Worm (Caenorhabditis elegans) whole organism, young adult: Measurements from ENCODE around the gene aps-2.

ENCODE experiments used
- B0019.2 ChIP-seq: fragments of 200-800 bp; sonication (Bioruptor generic); conservative IDR thresholded peaks from 2 replicates; pipeline ENCODE4 v1.3.6; 2022; ENCODE audit warnings: missing genetic modification reagents, missing genetic modification characterization, missing compliant biosample characterization
- D2030.7 ChIP-seq: fragments of 200-800 bp; sonication (Bioruptor generic); IDR thresholded peaks from 2 replicates; pipeline ENCODE4 v1.3.6; 2022; ENCODE audit warnings: missing genetic modification reagents, missing genetic modification characterization, missing compliant biosample characterization
- F10E7.11 ChIP-seq: sonication (generic microtip); optimal IDR thresholded peaks from 2 replicates; lab custom pipeline; 2017; ENCODE audit warnings: mild to moderate bottlenecking, missing genetic modification characterization, moderate library complexity, missing compliant biosample characterization
- F22D6.2 ChIP-seq: sonication (generic microtip); optimal IDR thresholded peaks from 2 replicates; lab custom pipeline; 2016; ENCODE audit warnings: mild to moderate bottlenecking, missing genetic modification characterization, missing compliant biosample characterization
- F57A8.1 ChIP-seq: fragments of 200-800 bp; sonication (Bioruptor generic); optimal IDR thresholded peaks from 2 replicates; lab custom pipeline; 2018; ENCODE audit warnings: mild to moderate bottlenecking, missing genetic modification characterization, moderate library complexity, missing compliant biosample characterization
- F57C9.4 ChIP-seq: sonication (generic microtip); optimal IDR thresholded peaks from 2 replicates; lab custom pipeline; 2017; ENCODE audit warnings: mild to moderate bottlenecking, missing genetic modification characterization, missing compliant biosample characterization
- T07F8.4 ChIP-seq: sonication (generic microtip); optimal IDR thresholded peaks from 2 replicates; lab custom pipeline; 2016; ENCODE audit warnings: mild to moderate bottlenecking, missing genetic modification characterization, moderate library complexity, missing compliant biosample characterization
- T26A5.8 ChIP-seq: sonication (generic microtip); optimal IDR thresholded peaks from 2 replicates; lab custom pipeline; 2016; ENCODE audit warnings: missing genetic modification characterization, missing compliant biosample characterization
- Y53F4B.3 ChIP-seq: fragments of 200-800 bp; sonication (Bioruptor generic); IDR thresholded peaks from 2 replicates; pipeline ENCODE4 v1.3.6; 2022; ENCODE audit warnings: missing genetic modification reagents, missing genetic modification characterization, missing compliant biosample characterization
- Y67H2A.10 ChIP-seq: fragments of 200-800 bp; sonication (Bioruptor generic); conservative IDR thresholded peaks from 2 replicates; pipeline ENCODE4 v1.3.6; 2022; ENCODE audit warnings: missing genetic modification reagents, missing genetic modification characterization, missing compliant biosample characterization
- Y79H2A.3 ChIP-seq: fragments of 200-800 bp; sonication (Bioruptor generic); conservative IDR thresholded peaks from 2 replicates; pipeline ENCODE4 v1.3.6; 2022; ENCODE audit warnings: missing genetic modification reagents, missing genetic modification characterization, missing compliant biosample characterization
- akir-1 ChIP-seq: fragments of 200-800 bp; sonication (Bioruptor generic); optimal IDR thresholded peaks from 2 replicates; lab custom pipeline; 2018; ENCODE audit warnings: mild to moderate bottlenecking, missing genetic modification characterization, moderate library complexity, missing compliant biosample characterization
- attf-6 ChIP-seq: fragments of 200-800 bp; sonication (Bioruptor generic); IDR thresholded peaks from 2 replicates; pipeline ENCODE4 v1.3.6; 2022; ENCODE audit warnings: missing genetic modification reagents, missing genetic modification characterization, missing compliant biosample characterization
- bed-1 ChIP-seq: fragments of 200-800 bp; sonication (Bioruptor generic); IDR thresholded peaks from 2 replicates; pipeline ENCODE4 v1.3.6; 2022; ENCODE audit warnings: missing genetic modification reagents, missing genetic modification characterization, missing compliant biosample characterization
- bed-2 ChIP-seq: fragments of 200-800 bp; sonication (Bioruptor generic); IDR thresholded peaks from 2 replicates; pipeline ENCODE4 v1.3.6; 2022; ENCODE audit warnings: missing genetic modification reagents, missing genetic modification characterization, missing compliant biosample characterization
- cebp-2 ChIP-seq: fragments of 200-800 bp; sonication (Bioruptor generic); IDR thresholded peaks from 2 replicates; pipeline ENCODE4 v1.3.6; 2022; ENCODE audit warnings: missing genetic modification characterization, missing compliant biosample characterization
- ceh-100 ChIP-seq: fragments of 200-800 bp; sonication (Bioruptor generic); IDR thresholded peaks from 2 replicates; pipeline ENCODE4 v1.3.6; 2022; ENCODE audit warnings: missing genetic modification reagents, missing genetic modification characterization, missing compliant biosample characterization
- ceh-27 ChIP-seq: fragments of 200-800 bp; sonication (Bioruptor generic); optimal IDR thresholded peaks from 2 replicates; lab custom pipeline; 2018; ENCODE audit warnings: mild to moderate bottlenecking, missing genetic modification characterization, moderate library complexity, missing compliant biosample characterization
- ceh-79 ChIP-seq: sonication (generic microtip); optimal IDR thresholded peaks from 2 replicates; lab custom pipeline; 2017; ENCODE audit warnings: mild to moderate bottlenecking, missing genetic modification characterization, missing compliant biosample characterization
- ceh-91 ChIP-seq: fragments of 200-800 bp; sonication (Bioruptor generic); IDR thresholded peaks from 2 replicates; pipeline ENCODE4 v1.3.6; 2022; ENCODE audit warnings: missing genetic modification reagents, missing genetic modification characterization, missing compliant biosample characterization
- dox-1 ChIP-seq: fragments of 200-800 bp; sonication (Bioruptor generic); IDR thresholded peaks from 2 replicates; pipeline ENCODE4 v1.3.6; 2022; ENCODE audit warnings: missing genetic modification reagents, missing genetic modification characterization, missing compliant biosample characterization
- dpl-1 ChIP-seq: fragments of 150-350 bp; optimal IDR thresholded peaks from 2 replicates; lab custom pipeline; 2014; ENCODE audit warnings: missing biosample characterization, missing genetic modification reagents, missing genetic modification characterization
- ekl-4 ChIP-seq: fragments of 200-800 bp; sonication (Bioruptor generic); IDR thresholded peaks from 2 replicates; pipeline ENCODE4 v1.3.6; 2022; ENCODE audit warnings: missing genetic modification reagents, missing genetic modification characterization, missing compliant biosample characterization
- ets-4 ChIP-seq: fragments of 200-800 bp; sonication (Bioruptor generic); optimal IDR thresholded peaks from 2 replicates; lab custom pipeline; 2018; ENCODE audit warnings: mild to moderate bottlenecking, missing genetic modification characterization, missing compliant biosample characterization
- fkh-3 ChIP-seq: sonication (generic microtip); optimal IDR thresholded peaks from 2 replicates; lab custom pipeline; 2016; ENCODE audit warnings: mild to moderate bottlenecking, missing genetic modification characterization, missing compliant biosample characterization
- hlh-12 ChIP-seq: sonication (generic microtip); optimal IDR thresholded peaks from 2 replicates; lab custom pipeline; 2016; ENCODE audit warnings: missing genetic modification characterization, missing compliant biosample characterization
- hrde-1 ChIP-seq: sonication (generic microtip); optimal IDR thresholded peaks from 2 replicates; lab custom pipeline; 2016; ENCODE audit warnings: missing genetic modification characterization, mild to moderate bottlenecking, missing compliant biosample characterization, moderate library complexity, missing genotype, missing genetic modification reagents, borderline replicate concordance
- let-607 ChIP-seq, 2 experiments: fragments of 200-800 bp in 1 of 2; sonication (Bioruptor generic) in 1 of 2; sonication (generic microtip) in 1 of 2; optimal IDR thresholded peaks; 2 replicates each; lab custom pipeline; 2016 to 2018; ENCODE audit warnings: mild to moderate bottlenecking in 2 of 2, missing compliant biosample characterization in 2 of 2, missing genetic modification characterization in 2 of 2, moderate library complexity in 2 of 2, missing genotype in 1 of 2
- lir-1 ChIP-seq: fragments of 200-800 bp; sonication (Bioruptor generic); conservative IDR thresholded peaks from 2 replicates; pipeline ENCODE4 v1.3.6; 2022; ENCODE audit warnings: missing genetic modification reagents, missing genetic modification characterization, missing compliant biosample characterization
- lsl-1 ChIP-seq: fragments of 200-800 bp; sonication (Bioruptor generic); optimal IDR thresholded peaks from 2 replicates; lab custom pipeline; 2018; ENCODE audit warnings: mild to moderate bottlenecking, missing genetic modification characterization, moderate library complexity, missing compliant biosample characterization
- madf-10 ChIP-seq: sonication (generic microtip); optimal IDR thresholded peaks from 2 replicates; lab custom pipeline; 2016; ENCODE audit warnings: mild to moderate bottlenecking, missing genetic modification characterization, missing compliant biosample characterization
- madf-6 ChIP-seq: fragments of 200-800 bp; sonication (Bioruptor generic); IDR thresholded peaks from 2 replicates; pipeline ENCODE4 v1.3.6; 2022; ENCODE audit warnings: missing genetic modification reagents, missing genetic modification characterization, missing compliant biosample characterization
- mel-28 ChIP-seq: sonication (generic microtip); optimal IDR thresholded peaks from 2 replicates; lab custom pipeline; 2016; ENCODE audit warnings: borderline replicate concordance, mild to moderate bottlenecking, missing genetic modification characterization, missing compliant biosample characterization
- mes-4 ChIP-seq: sonication (generic microtip); optimal IDR thresholded peaks from 2 replicates; lab custom pipeline; 2016; ENCODE audit warnings: missing genotype, missing genetic modification characterization, missing compliant biosample characterization
- nfyb-1 ChIP-seq: fragments of 200-800 bp; sonication (Bioruptor generic); IDR thresholded peaks from 2 replicates; pipeline ENCODE4 v1.3.6; 2022; ENCODE audit warnings: missing genetic modification reagents, missing genetic modification characterization, missing compliant biosample characterization
- nhr-120 ChIP-seq: fragments of 200-800 bp; sonication (Bioruptor generic); IDR thresholded peaks from 2 replicates; pipeline ENCODE4 v1.3.6; 2022; ENCODE audit warnings: missing genetic modification characterization, missing compliant biosample characterization
- nhr-27 ChIP-seq: fragments of 200-800 bp; sonication (Bioruptor generic); optimal IDR thresholded peaks from 2 replicates; lab custom pipeline; 2018; ENCODE audit warnings: mild to moderate bottlenecking, missing genetic modification characterization, moderate library complexity, missing compliant biosample characterization
- nhr-80 ChIP-seq: sonication (generic microtip); optimal IDR thresholded peaks from 2 replicates; lab custom pipeline; 2016; ENCODE audit warnings: missing genetic modification characterization, missing compliant biosample characterization
- pbrm-1 ChIP-seq: fragments of 200-800 bp; sonication (Bioruptor generic); IDR thresholded peaks from 2 replicates; pipeline ENCODE4 v1.3.6; 2022; ENCODE audit warnings: missing genetic modification reagents, missing genetic modification characterization, missing compliant biosample characterization
- pha-4 ChIP-seq: fragments of 150-350 bp; sonication (generic microtip); optimal IDR thresholded peaks from 2 replicates; lab custom pipeline; 2014; ENCODE audit warnings: missing biosample characterization, missing genetic modification reagents, missing genetic modification characterization
- rec-8 ChIP-seq, 2 experiments: sonication (generic microtip); optimal IDR thresholded peaks; 2 replicates each; lab custom pipeline; 2016; ENCODE audit warnings: mild to moderate bottlenecking in 2 of 2, missing genetic modification characterization in 2 of 2, missing genetic modification reagents in 2 of 2, missing genotype in 2 of 2, missing biosample characterization in 1 of 2, missing compliant biosample characterization in 1 of 2, moderate library complexity in 1 of 2
- rpc-1 ChIP-seq, 2 experiments: fragments of 150-350 bp in 1 of 2; sonication (generic microtip) in 1 of 2; optimal IDR thresholded peaks; 2 replicates each; lab custom pipeline; 2014 to 2018; ENCODE audit warnings: missing biosample characterization in 1 of 2, missing genetic modification characterization in 1 of 2, missing genetic modification reagents in 1 of 2, missing genotype in 1 of 2
- snpc-1.3 ChIP-seq: sonication (generic microtip); optimal IDR thresholded peaks from 2 replicates; lab custom pipeline; 2017; ENCODE audit warnings: missing genetic modification characterization, mild to moderate bottlenecking, missing compliant biosample characterization, antibody characterized with exemption, moderate library complexity, missing genotype, missing genetic modification reagents; ENCODE audit not compliant: insufficient read depth
- somi-1 ChIP-seq: fragments of 200-800 bp; sonication (Bioruptor generic); optimal IDR thresholded peaks from 2 replicates; lab custom pipeline; 2018; ENCODE audit warnings: mild to moderate bottlenecking, missing genetic modification characterization, missing compliant biosample characterization
- unc-130 ChIP-seq: sonication (generic microtip); optimal IDR thresholded peaks from 2 replicates; lab custom pipeline; 2016; ENCODE audit warnings: missing genetic modification reagents, missing genetic modification characterization, missing compliant biosample characterization
- unc-62 ChIP-seq: fragments of 150-350 bp; optimal IDR thresholded peaks from 2 replicates; lab custom pipeline; 2014; ENCODE audit warnings: missing biosample characterization, missing genetic modification reagents, missing genetic modification characterization
- ztf-18 ChIP-seq: sonication (generic microtip); optimal IDR thresholded peaks from 2 replicates; lab custom pipeline; 2016; ENCODE audit warnings: missing genotype, mild to moderate bottlenecking, missing genetic modification characterization, missing compliant biosample characterization
- ztf-28 ChIP-seq: fragments of 200-800 bp; sonication (Bioruptor generic); IDR thresholded peaks from 2 replicates; pipeline ENCODE4 v1.3.6; 2022; ENCODE audit warnings: missing genetic modification reagents, missing genetic modification characterization, missing compliant biosample characterization

aps-2 gene

ce11 chrX:4444843-4445242, 13.2 kb upstream of the aps-2 start (continued):
- TF ChIP-seq ets-4 (no peak), D2030.7 (GFP tag; lab: Robert Waterston, UW) (peak; percentile 77), ceh-91 (GFP tag; lab: Robert Waterston, UW) (no peak), ceh-100 (no peak), lsl-1 (GFP tag; lab: Kevin White, UChicago) (no peak), pbrm-1 (peak; percentile 81), nhr-27 (no peak), madf-6 (GFP tag; lab: Robert Waterston, UW) (no peak), pha-4 (no peak), Y53F4B.3 (GFP tag; lab: Robert Waterston, UW) (0 out of 2 replicates have a peak, but pooled peaks have one; percentile 17), Y79H2A.3 (no peak), hrde-1 (tag; lab: Kevin White, UChicago) (no peak), unc-62 (GFP tag; lab: Kevin White, UChicago) (no peak), F57C9.4 (no peak), ekl-4 (0 out of 2 replicates have a peak, but pooled peaks have one; percentile 58), akir-1 (GFP tag; lab: Kevin White, UChicago) (no peak), unc-130 (GFP tag; lab: Kevin White, UChicago) (peak; percentile 1), rpc-1 (optimal IDR thresholded peaks at IDR 0.05; lab: Kevin White, UChicago) (peak; percentile 88), rpc-1 (tag; optimal IDR thresholded peaks at IDR 0.05; lab: Kevin White, UChicago) (peak; percentile 92), cebp-2 (GFP tag; lab: Robert Waterston, UW) (no peak), dox-1 (GFP tag; lab: Robert Waterston, UW) (peak; percentile 63), let-607 (tag; optimal IDR thresholded peaks at IDR 0.05; lab: Kevin White, UChicago) (no peak), mes-4 (tag; lab: Kevin White, UChicago) (peak; percentile 40), Y67H2A.10 (GFP tag; lab: Robert Waterston, UW) (no peak), ceh-27 (peak; percentile 35), B0019.2 (GFP tag; lab: Robert Waterston, UW) (no peak), T26A5.8 (no peak), bed-2 (GFP tag; lab: Robert Waterston, UW) (no peak), F57A8.1 (GFP tag; lab: Kevin White, UChicago) (no peak), ztf-18 (tag; lab: Kevin White, UChicago) (peak; percentile 49), ztf-28 (GFP tag; lab: Robert Waterston, UW) (no peak; the same call in 1 of the 2 replicates), somi-1 (GFP tag; lab: Kevin White, UChicago) (peak; percentile 29), snpc-1.3 (tag; lab: Kevin White, UChicago) (peak; percentile 66), rec-8 (tag; optimal IDR thresholded peaks at IDR 0.05; lab: Kevin White, UChicago) (peak in 1 of 2 experiments; percentile 64), nhr-120 (GFP tag; lab: Robert Waterston, UW) (no peak), mel-28 (tag; lab: Kevin White, UChicago) (no peak), hlh-12 (tag; lab: Kevin White, UChicago) (peak; percentile 39), dpl-1 (GFP tag; lab: Kevin White, UChicago) (no peak), madf-10 (tag; lab: Kevin White, UChicago) (peak; percentile 60), fkh-3 (tag; lab: Kevin White, UChicago) (no peak), nfyb-1 (GFP tag; lab: Robert Waterston, UW) (peak; percentile 43; the same call in 1 of the 2 replicates), F22D6.2 (no peak), T07F8.4 (tag; lab: Kevin White, UChicago) (peak; percentile 30), bed-1 (no peak), attf-6 (0 out of 2 replicates have a peak, but pooled peaks have one; percentile 40), lir-1 (GFP tag; lab: Robert Waterston, UW) (0 out of 2 replicates have a peak, but pooled peaks have one; percentile 19), nhr-80 (peak; percentile 25), ceh-79 (peak; percentile 25), F10E7.11 (tag; lab: Kevin White, UChicago) (no peak)
